Worm (Caenorhabditis elegans) whole organism, L4 larva: ENCODE data around the gene F25E5.9.

Experiments
- lin-15B ChIP-seq: fragments of 150-350 bp; sonication (generic microtip); optimal IDR thresholded peaks from 3 replicates; lab custom pipeline; 2014; ENCODE audit warnings: missing biosample characterization, missing genetic modification characterization
- nhr-76 ChIP-seq: fragments of 150-350 bp; optimal IDR thresholded peaks from 2 replicates; lab custom pipeline; 2014; ENCODE audit warnings: missing biosample characterization, missing genetic modification characterization
- zag-1 ChIP-seq: fragments of 150-350 bp; optimal IDR thresholded peaks from 2 replicates; lab custom pipeline; 2014; ENCODE audit warnings: missing biosample characterization, missing genetic modification characterization

ce11 chrV:7426594-7426993 is 11.1 kb downstream of the F25E5.9 start, which contains the start of gene srw-68:
- TF ChIP-seq nhr-76, result no peak
- TF ChIP-seq zag-1 (tag; lab: Kevin White, UChicago), result no peak
- TF ChIP-seq lin-15B (tag; lab: Kevin White, UChicago), result no peak
